Worm (Caenorhabditis elegans) whole organism, late embryonic: ENCODE results near the gene F41E6.8.

ENCODE experiments used
- elt-4 ChIP-seq: sonication (generic microtip); optimal IDR thresholded peaks from 2 replicates; lab custom pipeline; 2016; ENCODE audit warnings: missing genetic modification characterization, missing compliant biosample characterization
- odd-2 ChIP-seq: sonication (generic microtip); optimal IDR thresholded peaks from 2 replicates; lab custom pipeline; 2017; ENCODE audit warnings: antibody characterized with exemption, mild to moderate bottlenecking, missing genetic modification characterization, missing compliant biosample characterization

DNA sequence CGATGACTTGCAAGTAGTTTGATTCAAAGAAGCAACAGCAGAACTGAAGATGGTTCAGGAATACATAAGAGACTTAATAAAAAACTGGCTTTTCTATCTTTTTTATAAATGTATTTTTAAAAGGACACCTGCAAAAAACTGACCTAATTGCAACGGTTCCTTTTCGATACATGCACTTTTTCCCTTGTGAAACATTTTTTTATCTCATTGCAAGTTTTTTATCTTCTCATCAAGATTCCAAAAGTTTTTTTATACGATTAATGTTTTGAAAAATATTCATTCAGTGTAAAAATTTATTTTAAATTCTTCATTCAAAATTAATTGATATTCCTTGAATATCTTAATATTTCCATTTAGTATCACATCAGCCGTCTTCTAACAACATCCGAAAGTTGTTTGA lies 34.3 kb upstream of the F41E6.8 start, which contains the start of gene oac-29:
- no peak for TF ChIP-seq odd-2 (tag; lab: Kevin White, UChicago)
- TF ChIP-seq elt-4 (tag; lab: Kevin White, UChicago) = no peak
